Fruit fly (Drosophila melanogaster) whole organism, embryonic: ENCODE measurements around the gene CG31883.

ENCODE experiments used
- BEAF-32 ChIP-seq: fragments of 200-800 bp; sonication (Bioruptor generic); optimal IDR thresholded peaks from 3 replicates; lab custom pipeline; 2017; ENCODE audit warnings: missing biosample characterization, missing genetic modification characterization, mild to moderate bottlenecking, moderate library complexity, missing genetic modification reagents
- Bdp1 ChIP-seq: fragments of 200-800 bp; sonication (Bioruptor generic); optimal IDR thresholded peaks from 3 replicates; lab custom pipeline; 2016; ENCODE audit warnings: missing biosample characterization, missing genetic modification characterization
- CG10321 ChIP-seq: fragments of 200-800 bp; sonication (Bioruptor generic); IDR thresholded peaks from 2 replicates; pipeline ENCODE4 v1.3.6; 2022; ENCODE audit warnings: missing biosample characterization, missing genetic modification characterization
- CG11085 ChIP-seq: fragments of 200-800 bp; sonication (Bioruptor generic); IDR thresholded peaks from 2 replicates; pipeline ENCODE4 v1.3.6; 2022; ENCODE audit warnings: missing biosample characterization, missing genetic modification characterization
- CG12155 ChIP-seq: fragments of 200-800 bp; sonication (Bioruptor generic); optimal IDR thresholded peaks from 3 replicates; lab custom pipeline; 2016; ENCODE audit warnings: missing biosample characterization, missing genetic modification characterization
- CG1529 ChIP-seq: fragments of 200-800 bp; sonication (Bioruptor generic); optimal IDR thresholded peaks from 3 replicates; lab custom pipeline; 2018; ENCODE audit warnings: missing biosample characterization, missing genetic modification characterization
- CG15514 ChIP-seq: fragments of 200-800 bp; sonication (Bioruptor generic); optimal IDR thresholded peaks from 3 replicates; lab custom pipeline; 2017; ENCODE audit warnings: missing biosample characterization, missing genetic modification characterization, mild to moderate bottlenecking, moderate library complexity, missing genetic modification reagents
- CG17361 ChIP-seq: fragments of 200-800 bp; sonication (Bioruptor generic); IDR thresholded peaks from 3 replicates; pipeline ENCODE4 v1.3.6; 2022; ENCODE audit warnings: missing biosample characterization, missing genetic modification characterization
- CG18619 ChIP-seq: fragments of 200-800 bp; sonication (Bioruptor generic); optimal IDR thresholded peaks from 3 replicates; lab custom pipeline; 2017; ENCODE audit warnings: missing biosample characterization, mild to moderate bottlenecking, missing genetic modification characterization
- CG30020 ChIP-seq: fragments of 200-800 bp; optimal IDR thresholded peaks from 2 replicates; lab custom pipeline; 2019; ENCODE audit warnings: missing biosample characterization, mild to moderate bottlenecking, missing genetic modification characterization, moderate library complexity
- CG30403 ChIP-seq: fragments of 200-800 bp; sonication (Bioruptor generic); optimal IDR thresholded peaks from 3 replicates; lab custom pipeline; 2016; ENCODE audit warnings: missing biosample characterization, missing genetic modification characterization
- CG31441 ChIP-seq: fragments of 200-800 bp; sonication (Bioruptor generic); IDR thresholded peaks from 2 replicates; pipeline ENCODE4 v1.3.6; 2022; ENCODE audit warnings: missing biosample characterization, missing genetic modification characterization
- CG3726 ChIP-seq: fragments of 200-800 bp; sonication (Bioruptor generic); IDR thresholded peaks from 3 replicates; pipeline ENCODE4, ENCODE4 v1.3.6; 2022; ENCODE audit warnings: missing biosample characterization, missing genetic modification characterization
- CG4360 ChIP-seq: fragments of 200-800 bp; sonication (Bioruptor generic); IDR thresholded peaks from 2 replicates; pipeline ENCODE4 v1.3.6; 2022; ENCODE audit warnings: missing biosample characterization, missing genetic modification characterization
- CG4404 ChIP-seq: fragments of 200-800 bp; sonication (Bioruptor generic); IDR thresholded peaks from 2 replicates; pipeline ENCODE4 v1.3.6; 2022; ENCODE audit warnings: missing biosample characterization, missing genetic modification characterization
- CG4617 ChIP-seq: fragments of 200-800 bp; sonication (Bioruptor generic); optimal IDR thresholded peaks from 3 replicates; lab custom pipeline; 2016; ENCODE audit warnings: missing biosample characterization, missing genetic modification characterization, borderline replicate concordance
- CG5180 ChIP-seq: fragments of 200-800 bp; sonication (Bioruptor generic); optimal IDR thresholded peaks from 3 replicates; lab custom pipeline; 2017; ENCODE audit warnings: missing biosample characterization, missing genetic modification characterization, mild to moderate bottlenecking, moderate library complexity, missing genetic modification reagents
- CG7928 ChIP-seq: fragments of 200-800 bp; sonication (Bioruptor generic); optimal IDR thresholded peaks from 2 replicates; lab custom pipeline; 2017; ENCODE audit warnings: missing biosample characterization, mild to moderate bottlenecking, missing genetic modification characterization
- CG9932 ChIP-seq: fragments of 200-800 bp; sonication (Bioruptor generic); IDR thresholded peaks from 2 replicates; pipeline ENCODE4 v1.3.6; 2022; ENCODE audit warnings: missing biosample characterization, missing genetic modification characterization
- Camta ChIP-seq: fragments of 200-800 bp; sonication (Bioruptor generic); optimal IDR thresholded peaks from 2 replicates; lab custom pipeline; 2016; ENCODE audit warnings: missing biosample characterization, missing genetic modification characterization
- Drgx ChIP-seq: fragments of 200-800 bp; sonication (Bioruptor generic); IDR thresholded peaks from 2 replicates; pipeline ENCODE4 v1.3.6; 2022; ENCODE audit warnings: missing biosample characterization, missing genetic modification characterization
- H15 ChIP-seq: fragments of 200-800 bp; sonication (Bioruptor generic); IDR thresholded peaks from 3 replicates; pipeline ENCODE4 v1.3.6; 2022; ENCODE audit warnings: missing biosample characterization, missing genetic modification characterization
- Kr ChIP-seq: fragments of 200-800 bp; sonication (Bioruptor generic); optimal IDR thresholded peaks from 2 replicates; lab custom pipeline; 2017; ENCODE audit warnings: missing biosample characterization, mild to moderate bottlenecking, missing genetic modification characterization
- NK7.1 ChIP-seq: fragments of 200-800 bp; sonication (Bioruptor generic); optimal IDR thresholded peaks from 3 replicates; lab custom pipeline; 2016; ENCODE audit warnings: missing biosample characterization, missing genetic modification characterization
- Oli ChIP-seq: fragments of 200-800 bp; sonication (Bioruptor generic); optimal IDR thresholded peaks from 2 replicates; lab custom pipeline; 2018; ENCODE audit warnings: missing biosample characterization, mild to moderate bottlenecking, missing genetic modification characterization, moderate library complexity
- Optix ChIP-seq: fragments of 200-800 bp; sonication (Bioruptor generic); IDR thresholded peaks from 3 replicates; pipeline ENCODE4 v1.3.6; 2022; ENCODE audit warnings: missing biosample characterization, missing genetic modification characterization
- Ptx1 ChIP-seq: fragments of 200-800 bp; sonication (Bioruptor generic); IDR thresholded peaks from 2 replicates; pipeline ENCODE4 v1.3.6; 2022; ENCODE audit warnings: missing biosample characterization, missing genetic modification characterization
- Spps ChIP-seq: fragments of 200-800 bp; sonication (Bioruptor generic); optimal IDR thresholded peaks from 2 replicates; lab custom pipeline; 2018; ENCODE audit warnings: missing biosample characterization, mild to moderate bottlenecking, missing genetic modification characterization
- ab ChIP-seq: fragments of 200-800 bp; sonication (Bioruptor generic); optimal IDR thresholded peaks from 2 replicates; lab custom pipeline; 2016; ENCODE audit warnings: missing biosample characterization, missing genetic modification characterization
- abd-A ChIP-seq: fragments of 200-800 bp; sonication (Bioruptor generic); optimal IDR thresholded peaks from 3 replicates; lab custom pipeline; 2019; ENCODE audit warnings: missing biosample characterization, mild to moderate bottlenecking, missing genetic modification characterization, moderate library complexity
- ac ChIP-seq: fragments of 200-800 bp; sonication (Bioruptor generic); optimal IDR thresholded peaks from 3 replicates; lab custom pipeline; 2017; ENCODE audit warnings: missing biosample characterization, mild to moderate bottlenecking, missing genetic modification characterization
- al ChIP-seq: fragments of 200-800 bp; sonication (Bioruptor generic); IDR thresholded peaks from 2 replicates; pipeline ENCODE4 v1.3.6; 2022; ENCODE audit warnings: missing biosample characterization, missing genetic modification characterization
- ara ChIP-seq: fragments of 200-800 bp; sonication (Bioruptor generic); IDR thresholded peaks from 2 replicates; pipeline ENCODE4 v1.3.6; 2022; ENCODE audit warnings: missing biosample characterization, missing genetic modification characterization
- az2 ChIP-seq: fragments of 200-800 bp; sonication (Bioruptor generic); optimal IDR thresholded peaks from 3 replicates; lab custom pipeline; 2016; ENCODE audit warnings: missing biosample characterization, missing genetic modification characterization
- bab2 ChIP-seq: fragments of 200-800 bp; sonication (Bioruptor generic); optimal IDR thresholded peaks from 2 replicates; lab custom pipeline; 2016; ENCODE audit warnings: missing biosample characterization, missing genetic modification characterization
- crc ChIP-seq: fragments of 200-800 bp; sonication (Bioruptor generic); optimal IDR thresholded peaks from 2 replicates; lab custom pipeline; 2016; ENCODE audit warnings: missing biosample characterization, missing genetic modification characterization
- cwo ChIP-seq: fragments of 200-800 bp; sonication (Bioruptor generic); optimal IDR thresholded peaks from 3 replicates; lab custom pipeline; 2017; ENCODE audit warnings: missing biosample characterization, missing genetic modification characterization, mild to moderate bottlenecking, moderate library complexity, missing genetic modification reagents
- dan ChIP-seq: fragments of 200-800 bp; sonication (Bioruptor generic); IDR thresholded peaks from 2 replicates; pipeline ENCODE4 v1.3.6; 2022; ENCODE audit warnings: missing biosample characterization, missing genetic modification characterization
- disco-r ChIP-seq: fragments of 200-800 bp; sonication (Bioruptor generic); optimal IDR thresholded peaks from 2 replicates; lab custom pipeline; 2016; ENCODE audit warnings: missing biosample characterization, missing genetic modification characterization
- dm ChIP-seq: fragments of 200-800 bp; sonication (Bioruptor generic); optimal IDR thresholded peaks from 3 replicates; lab custom pipeline; 2016; ENCODE audit warnings: missing biosample characterization, missing genetic modification characterization
- en ChIP-seq: fragments of 200-800 bp; sonication (Bioruptor generic); optimal IDR thresholded peaks from 2 replicates; lab custom pipeline; 2016; ENCODE audit warnings: missing biosample characterization, missing genetic modification characterization
- fu2 ChIP-seq: fragments of 200-800 bp; sonication (Bioruptor generic); optimal IDR thresholded peaks from 2 replicates; lab custom pipeline; 2016; ENCODE audit warnings: missing biosample characterization, missing genetic modification characterization
- gce ChIP-seq: fragments of 200-800 bp; sonication (Bioruptor generic); IDR thresholded peaks from 3 replicates; pipeline ENCODE4 v1.3.6; 2022; ENCODE audit warnings: missing biosample characterization, missing genetic modification characterization
- h ChIP-seq: fragments of >200 bp; optimal IDR thresholded peaks from 2 replicates; lab custom pipeline; 2017
- hb ChIP-seq: fragments of 200-800 bp; sonication (Bioruptor generic); IDR thresholded peaks from 3 replicates; pipeline ENCODE4 v1.3.6; 2022; ENCODE audit warnings: missing biosample characterization, missing genetic modification characterization; ENCODE audit not compliant: partially characterized antibody
- ken ChIP-seq: fragments of 200-800 bp; sonication (Bioruptor generic); IDR thresholded peaks from 3 replicates; pipeline ENCODE4 v1.3.6; 2022; ENCODE audit warnings: missing biosample characterization, missing genetic modification characterization
- mirr ChIP-seq: fragments of 200-800 bp; sonication (Bioruptor generic); optimal IDR thresholded peaks from 3 replicates; lab custom pipeline; 2018; ENCODE audit warnings: missing biosample characterization, mild to moderate bottlenecking, missing genetic modification characterization
- otp ChIP-seq: fragments of 200-800 bp; sonication (Bioruptor generic); IDR thresholded peaks from 3 replicates; pipeline ENCODE4, ENCODE4 v1.3.6; 2022; ENCODE audit warnings: missing biosample characterization, missing genetic modification characterization
- p53 ChIP-seq: fragments of 200-800 bp; sonication (Bioruptor generic); optimal IDR thresholded peaks from 2 replicates; lab custom pipeline; 2016; ENCODE audit warnings: missing biosample characterization, missing genetic modification characterization
- pita ChIP-seq: fragments of 200-800 bp; sonication (Bioruptor generic); optimal IDR thresholded peaks from 2 replicates; lab custom pipeline; 2017; ENCODE audit warnings: missing biosample characterization, mild to moderate bottlenecking, missing genetic modification characterization
- sens ChIP-seq: fragments of 200-800 bp; sonication (Bioruptor generic); peaks from one replicate; lab custom pipeline; 2016; ENCODE audit warnings: missing biosample characterization, missing genetic modification characterization
- usp ChIP-seq: fragments of >200 bp; optimal IDR thresholded peaks from 2 replicates; lab custom pipeline; 2017; ENCODE audit warnings: missing biosample characterization, missing genetic modification characterization
- wek ChIP-seq: fragments of 200-800 bp; sonication (Bioruptor generic); optimal IDR thresholded peaks from 3 replicates; lab custom pipeline; 2018; ENCODE audit warnings: missing biosample characterization, mild to moderate bottlenecking, missing genetic modification characterization, moderate library complexity

CG31883 gene

DNA sequence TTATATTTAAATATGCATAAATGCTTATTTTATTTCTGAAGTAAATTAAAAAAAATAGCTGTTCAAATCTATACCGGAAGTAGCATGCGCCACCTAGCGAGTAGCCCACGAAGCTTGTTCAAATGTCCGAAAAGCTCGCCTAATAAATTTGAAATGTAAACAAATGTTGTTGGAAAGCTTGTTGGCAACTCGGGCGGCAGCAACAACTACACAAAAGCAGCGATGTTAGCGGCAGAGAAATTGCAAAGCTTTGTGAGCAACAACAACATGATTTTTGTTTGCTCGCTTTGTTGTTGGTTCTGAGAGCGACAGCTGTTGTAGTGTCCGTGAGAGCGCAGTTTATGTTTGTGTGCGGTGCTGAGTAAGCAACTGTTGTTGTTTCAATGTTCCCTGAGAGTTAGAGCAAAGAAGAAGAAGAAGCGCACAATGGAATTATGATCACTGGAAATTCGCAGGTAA, 39.1 kb downstream of the CG31883 start (continued):
- TF ChIP-seq CG18619 (GFP tag; lab: Kevin White, UChicago): peak; percentile 99
- TF ChIP-seq dan (GFP tag; lab: Robert Waterston, UW): no peak
- TF ChIP-seq cwo (GFP tag; lab: Kevin White, UChicago): peak; percentile 94
- peak; percentile 97 for TF ChIP-seq disco-r (GFP tag; lab: Kevin White, UChicago)
- peak; percentile 87 for TF ChIP-seq CG12155 (GFP tag; lab: Kevin White, UChicago)
- peak; percentile 83; the same call in 2 of the 3 replicates for TF ChIP-seq CG3726
- TF ChIP-seq Oli (tag; lab: Kevin White, UChicago): peak; percentile 94
- peak; percentile 95 for TF ChIP-seq az2 (GFP tag; lab: Kevin White, UChicago)
- peak; percentile 98 for TF ChIP-seq en (GFP tag; lab: Kevin White, UChicago)
- peak; percentile 31 for TF ChIP-seq BEAF-32 (GFP tag; lab: Kevin White, UChicago)
- TF ChIP-seq gce: peak; percentile 98
- peak; percentile 85 for TF ChIP-seq ara (GFP tag; lab: Robert Waterston, UW)
- TF ChIP-seq Ptx1 (GFP tag; lab: Robert Waterston, UW): peak; percentile 89
- TF ChIP-seq mirr: peak; percentile 100
- TF ChIP-seq Drgx (GFP tag; lab: Robert Waterston, UW): peak; percentile 83
- TF ChIP-seq sens (GFP tag; lab: Kevin White, UChicago): peak; percentile 99
- TF ChIP-seq usp (GFP tag; lab: Kevin White, UChicago): no peak
- TF ChIP-seq crc (GFP tag; lab: Kevin White, UChicago): peak; percentile 96
- TF ChIP-seq otp (GFP tag; lab: Robert Waterston, UW): peak; percentile 99
- peak; percentile 98 for TF ChIP-seq abd-A (tag; lab: Kevin White, UChicago)
- peak; percentile 97 for TF ChIP-seq Camta (GFP tag; lab: Kevin White, UChicago)
- peak; percentile 93 for TF ChIP-seq ken
- TF ChIP-seq CG9932 (GFP tag; lab: Robert Waterston, UW): peak; percentile 85
- peak; percentile 91 for TF ChIP-seq CG11085 (GFP tag; lab: Robert Waterston, UW)
- peak; percentile 90 for TF ChIP-seq Bdp1 (GFP tag; lab: Kevin White, UChicago)
- peak; percentile 96 for TF ChIP-seq CG15514
- TF ChIP-seq p53: peak; percentile 95
- no peak for TF ChIP-seq hb (GFP tag; lab: Robert Waterston, UW)
- TF ChIP-seq ab (GFP tag; lab: Kevin White, UChicago): no peak
- peak; percentile 88 for TF ChIP-seq CG4617 (GFP tag; lab: Kevin White, UChicago)
- peak; percentile 96 for TF ChIP-seq Optix (GFP tag; lab: Robert Waterston, UW)
- TF ChIP-seq CG5180 (GFP tag; lab: Kevin White, UChicago): peak; percentile 93
- peak; percentile 98 for TF ChIP-seq CG1529 (GFP tag; lab: Kevin White, UChicago)
- TF ChIP-seq pita (GFP tag; lab: Kevin White, UChicago): no peak
- peak; percentile 84 for TF ChIP-seq fu2
- peak; percentile 95 for TF ChIP-seq H15 (GFP tag; lab: Robert Waterston, UW)
- TF ChIP-seq al (GFP tag; lab: Robert Waterston, UW): peak; percentile 89
- peak; percentile 93 for TF ChIP-seq dm (GFP tag; lab: Kevin White, UChicago)
- TF ChIP-seq CG30020 (tag; lab: Kevin White, UChicago): peak; percentile 54
- no peak for TF ChIP-seq CG4404
- TF ChIP-seq Spps (tag; lab: Kevin White, UChicago): peak; percentile 91
- TF ChIP-seq wek (GFP tag; lab: Kevin White, UChicago): peak; percentile 99
- TF ChIP-seq NK7.1 (GFP tag; lab: Kevin White, UChicago): peak; percentile 96
- TF ChIP-seq CG30403: peak; percentile 90
- no peak for TF ChIP-seq h
- peak; percentile 94 for TF ChIP-seq CG4360
- TF ChIP-seq ac (GFP tag; lab: Kevin White, UChicago): peak; percentile 89
- TF ChIP-seq bab2: peak; percentile 79
- TF ChIP-seq Kr (GFP tag; lab: Kevin White, UChicago): peak; percentile 76
- TF ChIP-seq CG17361: peak; percentile 93
- peak; percentile 86 for TF ChIP-seq CG10321
- peak; percentile 96 for TF ChIP-seq CG31441 (GFP tag; lab: Robert Waterston, UW)
- TF ChIP-seq CG7928 (GFP tag; lab: Kevin White, UChicago): peak; percentile 80
